Worm (Caenorhabditis elegans) whole organism, L1 larva: ENCODE measurements around the gene Y46B2A.3.

Experiments used
- jun-1 ChIP-seq: fragments of 150-350 bp; optimal IDR thresholded peaks from 2 replicates; lab custom pipeline; 2014; ENCODE audit warnings: missing biosample characterization, missing genetic modification reagents, missing genetic modification characterization
- nhr-20 ChIP-seq: sonication (generic microtip); optimal IDR thresholded peaks from 2 replicates; lab custom pipeline; 2016; ENCODE audit warnings: mild to moderate bottlenecking, missing genetic modification characterization, missing compliant biosample characterization
- nhr-28 ChIP-seq: fragments of 150-350 bp; optimal IDR thresholded peaks from 2 replicates; lab custom pipeline; 2014; ENCODE audit warnings: missing biosample characterization, missing genetic modification characterization

- TF ChIP-seq nhr-20 (tag; lab: Kevin White, UChicago), result no peak
- TF ChIP-seq jun-1 (tag; lab: Kevin White, UChicago), result no peak
- no peak for TF ChIP-seq nhr-28
Observed at ce11 chrII:866801-867200, at the start of gene Y46B2A.3.
